Fruit fly (Drosophila melanogaster) whole organism, prepupa: Measurements from ENCODE around the gene p24-2.

Experiments
- CG11294 ChIP-seq: fragments of 200-800 bp; sonication (Bioruptor generic); IDR thresholded peaks from 2 replicates; pipeline ENCODE4 v1.3.6; 2022; ENCODE audit warnings: missing biosample characterization, missing genetic modification characterization
- CG11762 ChIP-seq: fragments of 200-800 bp; sonication (Bioruptor generic); optimal IDR thresholded peaks from 3 replicates; lab custom pipeline; 2016; ENCODE audit warnings: missing biosample characterization, missing genetic modification characterization; ENCODE audit not compliant: insufficient read depth
- CG11902 ChIP-seq: fragments of 200-800 bp; sonication (Bioruptor generic); optimal IDR thresholded peaks from 3 replicates; lab custom pipeline; 2016; ENCODE audit warnings: missing biosample characterization, missing genetic modification characterization
- CG15336 ChIP-seq: fragments of 200-800 bp; sonication (Bioruptor generic); IDR thresholded peaks from 2 replicates; pipeline ENCODE4 v1.3.6; 2022; ENCODE audit warnings: missing biosample characterization, missing genetic modification characterization
- CG3032 ChIP-seq: fragments of 200-800 bp; optimal IDR thresholded peaks from 2 replicates; lab custom pipeline; 2019; ENCODE audit warnings: missing biosample characterization, mild to moderate bottlenecking, missing genetic modification characterization, moderate library complexity
- CG34406 ChIP-seq: fragments of 200-800 bp; sonication (Bioruptor generic); optimal IDR thresholded peaks from 3 replicates; lab custom pipeline; 2016; ENCODE audit warnings: missing biosample characterization, missing genetic modification characterization
- CG3919 ChIP-seq: fragments of 200-800 bp; sonication (Bioruptor generic); optimal IDR thresholded peaks from 3 replicates; lab custom pipeline; 2016; ENCODE audit warnings: missing biosample characterization, missing genetic modification characterization
- CG6792 ChIP-seq: fragments of 200-800 bp; sonication (Bioruptor generic); optimal IDR thresholded peaks from 3 replicates; lab custom pipeline; 2016; ENCODE audit warnings: missing biosample characterization, missing genetic modification characterization
- CG6808 ChIP-seq: fragments of 200-800 bp; sonication (Bioruptor generic); optimal IDR thresholded peaks from 3 replicates; lab custom pipeline; 2017; ENCODE audit warnings: missing biosample characterization, missing genetic modification characterization, mild to moderate bottlenecking, moderate library complexity, missing genetic modification reagents
- CG8119 ChIP-seq: fragments of 200-800 bp; sonication (Bioruptor generic); IDR thresholded peaks from 3 replicates; pipeline ENCODE4 v1.3.6; 2022; ENCODE audit warnings: missing biosample characterization, missing genetic modification characterization
- CG8319 ChIP-seq: fragments of 200-800 bp; sonication (Bioruptor generic); optimal IDR thresholded peaks from 3 replicates; lab custom pipeline; 2016; ENCODE audit warnings: missing biosample characterization, missing genetic modification characterization
- CG8632 ChIP-seq: fragments of 200-800 bp; sonication (Bioruptor generic); optimal IDR thresholded peaks from 3 replicates; lab custom pipeline; 2016; ENCODE audit warnings: missing biosample characterization, missing genetic modification characterization
- Eip75B ChIP-seq: fragments of 200-800 bp; sonication (Bioruptor generic); optimal IDR thresholded peaks from 3 replicates; lab custom pipeline; 2016; ENCODE audit warnings: missing biosample characterization, missing genetic modification characterization
- Eip93F ChIP-seq: fragments of 200-800 bp; sonication (Bioruptor generic); optimal IDR thresholded peaks from 2 replicates; lab custom pipeline; 2016; ENCODE audit warnings: missing biosample characterization, mild to moderate bottlenecking, missing genetic modification characterization
- Ets21C ChIP-seq: fragments of 200-800 bp; sonication (Bioruptor generic); optimal IDR thresholded peaks from 3 replicates; lab custom pipeline; 2016; ENCODE audit warnings: missing biosample characterization, missing genetic modification characterization
- Hr38 ChIP-seq: sonication (Bioruptor generic); optimal IDR thresholded peaks from 2 replicates; lab custom pipeline; 2016; ENCODE audit warnings: missing biosample characterization, missing genetic modification characterization
- Hr39 ChIP-seq: fragments of 200-800 bp; sonication (Bioruptor generic); optimal IDR thresholded peaks from 2 replicates; lab custom pipeline; 2016; ENCODE audit warnings: missing biosample characterization, missing genetic modification characterization
- Met ChIP-seq: fragments of 200-800 bp; sonication (Bioruptor generic); optimal IDR thresholded peaks from 3 replicates; lab custom pipeline; 2016; ENCODE audit warnings: missing biosample characterization, missing genetic modification characterization
- Sox14 ChIP-seq: fragments of 200-800 bp; sonication (Bioruptor generic); optimal IDR thresholded peaks from 3 replicates; lab custom pipeline; 2016; ENCODE audit warnings: missing biosample characterization, missing genetic modification characterization
- achi ChIP-seq: fragments of 200-800 bp; sonication (Bioruptor generic); optimal IDR thresholded peaks from 3 replicates; lab custom pipeline; 2016; ENCODE audit warnings: missing biosample characterization, missing genetic modification characterization
- acj6 ChIP-seq: fragments of 200-800 bp; sonication (Bioruptor generic); optimal IDR thresholded peaks from 3 replicates; lab custom pipeline; 2016; ENCODE audit warnings: missing biosample characterization, missing genetic modification characterization
- cyc ChIP-seq: fragments of 200-800 bp; sonication (Bioruptor generic); optimal IDR thresholded peaks from 3 replicates; lab custom pipeline; 2016; ENCODE audit warnings: missing biosample characterization, missing genetic modification characterization
- dac ChIP-seq: fragments of 200-800 bp; sonication (Bioruptor generic); optimal IDR thresholded peaks from 2 replicates; lab custom pipeline; 2017; ENCODE audit warnings: missing biosample characterization, mild to moderate bottlenecking, missing genetic modification characterization
- eg ChIP-seq: fragments of 200-800 bp; sonication (Bioruptor generic); IDR thresholded peaks from 3 replicates; pipeline ENCODE4 v1.3.6; 2022; ENCODE audit warnings: missing biosample characterization, missing genetic modification characterization
- esn ChIP-seq: fragments of 200-800 bp; sonication (Bioruptor generic); optimal IDR thresholded peaks from 2 replicates; lab custom pipeline; 2016; ENCODE audit warnings: missing biosample characterization, mild to moderate bottlenecking, missing genetic modification characterization, moderate library complexity
- fd85E ChIP-seq: fragments of 200-800 bp; sonication (Bioruptor generic); optimal IDR thresholded peaks from 3 replicates; lab custom pipeline; 2016; ENCODE audit warnings: missing biosample characterization, missing genetic modification characterization
- pdm3 ChIP-seq: fragments of 200-800 bp; sonication (Bioruptor generic); optimal IDR thresholded peaks from 3 replicates; lab custom pipeline; 2016; ENCODE audit warnings: missing biosample characterization, missing genetic modification characterization
- salr ChIP-seq, 2 experiments: fragments of 200-800 bp; sonication (Bioruptor generic); optimal IDR thresholded peaks; 3 replicates each; lab custom pipeline; 2016 to 2018; ENCODE audit warnings: missing biosample characterization in 2 of 2, missing genetic modification characterization in 2 of 2, mild to moderate bottlenecking in 1 of 2
- spab ChIP-seq: fragments of 200-800 bp; sonication (Bioruptor generic); optimal IDR thresholded peaks from 2 replicates; lab custom pipeline; 2017; ENCODE audit warnings: missing biosample characterization, mild to moderate bottlenecking, missing genetic modification characterization, missing genetic modification reagents
- ss ChIP-seq, 2 experiments: fragments of 200-800 bp; sonication (Bioruptor generic); optimal IDR thresholded peaks; 2 replicates in 1 of 2; 3 replicates in 1 of 2; lab custom pipeline; 2017 to 2018; ENCODE audit warnings: mild to moderate bottlenecking in 2 of 2, missing biosample characterization in 2 of 2, missing genetic modification characterization in 2 of 2, moderate library complexity in 1 of 2
- vri ChIP-seq: fragments of 200-800 bp; sonication (Bioruptor generic); optimal IDR thresholded peaks from 3 replicates; lab custom pipeline; 2016; ENCODE audit warnings: missing biosample characterization, mild to moderate bottlenecking, missing genetic modification characterization

Gene p24-2

DNA sequence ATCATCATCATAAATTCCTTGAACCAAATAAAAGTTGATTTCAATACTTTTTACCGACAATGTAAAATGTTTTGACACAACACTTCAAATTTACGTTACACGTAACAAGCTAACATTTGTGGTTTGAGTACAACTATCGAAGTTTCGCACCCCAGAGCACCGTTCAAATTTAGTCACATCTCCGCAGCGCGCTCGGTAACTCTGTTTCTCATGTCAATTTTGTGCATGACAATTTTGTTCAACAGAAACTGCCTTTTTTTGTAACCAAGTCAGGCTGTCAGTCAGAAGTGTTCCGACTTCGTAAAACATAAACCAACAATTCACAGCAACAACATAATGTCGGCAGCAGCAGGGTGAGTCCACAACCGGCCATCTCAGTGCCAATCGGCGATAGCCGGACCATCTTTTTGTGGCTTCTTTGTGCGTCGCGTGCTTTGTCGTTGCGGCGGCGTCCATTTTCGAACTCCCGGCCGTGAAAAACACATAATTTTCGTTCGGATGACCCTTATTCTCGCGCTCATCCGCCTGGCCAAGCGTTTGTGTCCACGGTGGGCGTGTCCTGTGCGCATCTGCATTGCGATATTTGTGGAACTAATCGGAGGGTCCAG lies 14.8 kb downstream of the p24-2 start, which contains the start of gene p23 (continued):
- no peak for TF ChIP-seq CG15336 (GFP tag; lab: Robert Waterston, UW)
- no peak for TF ChIP-seq dac
- no peak for TF ChIP-seq Hr39 (GFP tag; lab: Kevin White, UChicago)

DNA sequence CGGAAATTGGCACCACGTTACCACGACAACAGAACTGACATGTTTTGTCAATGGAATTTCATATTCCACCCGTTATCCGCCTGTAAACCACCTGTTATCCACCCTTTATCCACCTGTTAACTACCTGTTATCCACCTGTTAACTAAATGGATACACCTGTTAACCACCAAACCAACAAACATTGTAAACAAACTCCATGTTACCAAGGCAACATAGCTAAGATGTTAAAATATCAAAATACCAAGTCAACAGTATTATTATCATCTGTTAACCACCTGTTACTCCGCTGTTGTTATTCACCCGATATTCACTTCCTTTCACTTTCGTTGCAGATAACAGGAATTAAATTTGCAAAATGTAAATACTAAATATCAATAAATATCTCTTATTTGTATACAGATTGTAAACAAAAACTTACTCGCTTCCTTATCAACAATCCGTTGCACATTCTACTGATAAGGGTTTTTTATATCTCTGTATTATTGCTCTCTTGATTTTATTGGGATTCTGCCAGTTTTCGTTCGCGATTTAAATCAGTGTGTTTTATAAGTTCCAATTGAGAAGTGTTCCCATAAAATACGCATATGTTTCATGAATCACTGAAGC lies 17.5 kb downstream of the p24-2 start, which contains the start of gene Nepl12:
Nepl12 (plus strand) TSS at position 556 of the 606 bp plus-strand sequence.
- TF ChIP-seq fd85E (GFP tag; lab: Kevin White, UChicago) = no peak
- peak; percentile 9 for TF ChIP-seq CG34406
- TF ChIP-seq CG8632 = peak; percentile 27
- TF ChIP-seq salr (GFP tag; optimal IDR thresholded peaks at IDR 0.05; lab: Kevin White, UChicago) = peak in 1 of 2 experiments; percentile 22
- TF ChIP-seq CG11902 (GFP tag; lab: Kevin White, UChicago) = peak; percentile 19
- no peak for TF ChIP-seq ss (GFP tag; optimal IDR thresholded peaks at IDR 0.05; lab: Kevin White, UChicago)
- TF ChIP-seq CG8319 (GFP tag; lab: Kevin White, UChicago) = peak; percentile 18
- TF ChIP-seq CG6792 (GFP tag; lab: Kevin White, UChicago) = peak; percentile 12
- peak; percentile 8 for TF ChIP-seq achi (GFP tag; lab: Kevin White, UChicago)
- TF ChIP-seq, all 60 proteins: peak for 7

DNA sequence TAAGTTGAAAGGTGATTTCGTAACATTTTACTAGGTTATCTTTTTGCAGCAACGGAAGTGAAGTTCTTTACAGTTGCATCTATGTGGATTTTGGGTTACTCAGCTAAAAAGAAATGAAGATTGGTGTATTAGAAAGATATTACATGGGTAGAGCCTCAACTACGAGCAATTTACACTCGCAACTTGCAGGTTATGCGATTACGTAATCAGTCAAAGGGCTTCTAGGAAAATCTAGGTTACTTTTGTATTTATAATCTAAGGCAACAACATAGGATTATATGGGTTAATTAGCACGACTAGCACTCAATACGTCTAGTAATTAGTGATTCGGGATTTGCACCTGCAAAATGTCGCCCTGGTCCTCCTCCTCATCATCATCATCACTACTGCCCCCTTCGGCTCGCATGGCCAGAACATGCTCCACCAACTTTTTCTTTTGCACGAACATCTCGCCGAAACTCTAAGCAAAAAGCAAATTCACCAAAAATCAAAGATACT lies 18.3 kb downstream of the p24-2 start, which contains the start of gene Dhc1:
Dhc1 (minus strand) TSS at position 448 of the 498 bp plus-strand sequence.
- no peak for TF ChIP-seq Eip93F (GFP tag; lab: Kevin White, UChicago)
- no peak for TF ChIP-seq eg (GFP tag; lab: Robert Waterston, UW)

DNA sequence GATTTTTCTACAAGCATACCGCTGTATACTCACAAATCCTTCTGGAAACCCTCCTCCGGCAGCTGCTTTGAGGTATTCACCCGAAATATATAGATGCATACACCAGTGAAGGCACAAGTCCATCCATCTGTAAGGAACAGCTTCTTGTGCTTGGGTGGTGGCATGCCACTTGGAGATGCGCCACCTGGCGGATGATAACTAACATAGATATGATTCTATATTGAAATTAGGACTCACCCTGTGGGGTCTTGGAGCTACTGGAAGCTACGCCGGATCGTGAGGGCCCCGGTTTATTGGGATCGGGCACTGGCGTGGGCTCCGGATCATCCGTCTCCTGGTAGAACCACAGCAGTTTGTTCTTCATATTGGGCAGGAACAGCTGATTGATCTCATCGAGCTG lies 19.4 kb downstream of the p24-2 start:
- no peak for TF ChIP-seq Hr39 (GFP tag; lab: Kevin White, UChicago)
- TF ChIP-seq CG11294 (GFP tag; lab: Robert Waterston, UW) = no peak

DNA sequence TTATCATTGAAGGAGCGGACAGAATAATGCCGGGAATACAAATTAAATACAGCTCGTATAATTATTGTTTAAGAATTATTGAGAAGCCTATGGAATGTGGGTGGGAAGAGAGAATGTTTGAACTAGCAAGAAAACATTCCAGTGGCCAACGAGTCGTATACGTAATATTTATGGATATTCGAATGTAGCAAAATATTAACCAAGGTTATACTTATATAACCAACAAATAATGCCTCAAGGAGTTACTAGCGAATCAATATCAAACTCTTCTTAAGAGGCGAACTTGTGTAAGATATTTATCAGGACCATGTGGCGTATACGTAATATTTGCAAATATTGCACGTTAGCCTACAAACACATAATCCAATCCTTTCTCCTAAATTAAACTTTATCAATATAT lies 27.2 kb downstream of the p24-2 start:
- TF ChIP-seq CG8119 (no peak), CG34406 (no peak), spab (GFP tag; lab: Kevin White, UChicago) (no peak), Eip75B (GFP tag; lab: Kevin White, UChicago) (no peak), CG11762 (GFP tag; lab: Kevin White, UChicago) (no peak), cyc (GFP tag; lab: Kevin White, UChicago) (no peak), CG3032 (tag; lab: Kevin White, UChicago) (no peak), Met (GFP tag; lab: Kevin White, UChicago) (no peak), CG3919 (no peak), pdm3 (GFP tag; lab: Kevin White, UChicago) (no peak), CG6808 (GFP tag; lab: Kevin White, UChicago) (no peak), acj6 (GFP tag; lab: Kevin White, UChicago) (no peak), Sox14 (GFP tag; lab: Kevin White, UChicago) (no peak), CG8632 (no peak), Ets21C (GFP tag; lab: Kevin White, UChicago) (no peak), Hr38 (GFP tag; lab: Kevin White, UChicago) (no peak), vri (no peak), esn (no peak)
